Fruit fly (Drosophila melanogaster) whole organism, embryonic: ENCODE measurements around the gene CrebB.

Experiments used
- Adf1 ChIP-seq: fragments of 200-800 bp; sonication (Bioruptor generic); IDR thresholded peaks from 2 replicates; pipeline ENCODE4 v1.3.6; 2022; ENCODE audit warnings: missing biosample characterization, missing genetic modification characterization
- Asciz ChIP-seq: fragments of 200-800 bp; sonication (Bioruptor generic); optimal IDR thresholded peaks from 2 replicates; lab custom pipeline; 2017; ENCODE audit warnings: missing biosample characterization, mild to moderate bottlenecking, missing genetic modification characterization, missing genetic modification reagents
- Atf3 ChIP-seq: fragments of 200-800 bp; sonication (Bioruptor generic); optimal IDR thresholded peaks from 3 replicates; lab custom pipeline; 2016; ENCODE audit warnings: missing biosample characterization, missing genetic modification characterization
- BtbVII ChIP-seq: fragments of 200-800 bp; sonication (Bioruptor generic); optimal IDR thresholded peaks from 3 replicates; lab custom pipeline; 2017; ENCODE audit warnings: missing biosample characterization, mild to moderate bottlenecking, missing genetic modification characterization
- CG10543 ChIP-seq: fragments of 200-800 bp; sonication (Bioruptor generic); optimal IDR thresholded peaks from 3 replicates; lab custom pipeline; 2017; ENCODE audit warnings: missing biosample characterization, mild to moderate bottlenecking, missing genetic modification characterization, moderate library complexity
- CG12659 ChIP-seq: fragments of 200-800 bp; sonication (Bioruptor generic); optimal IDR thresholded peaks from 3 replicates; lab custom pipeline; 2017; ENCODE audit warnings: mild to moderate bottlenecking, missing biosample characterization, missing genetic modification reagents, missing genetic modification characterization
- CG13296 ChIP-seq: fragments of 200-800 bp; sonication (Bioruptor generic); optimal IDR thresholded peaks from 3 replicates; lab custom pipeline; 2018; ENCODE audit warnings: missing biosample characterization, mild to moderate bottlenecking, missing genetic modification characterization
- CG17361 ChIP-seq: fragments of 200-800 bp; sonication (Bioruptor generic); IDR thresholded peaks from 3 replicates; pipeline ENCODE4 v1.3.6; 2022; ENCODE audit warnings: missing biosample characterization, missing genetic modification characterization
- CG17802 ChIP-seq: fragments of 200-800 bp; sonication (Bioruptor generic); optimal IDR thresholded peaks from 2 replicates; lab custom pipeline; 2018; ENCODE audit warnings: missing biosample characterization, mild to moderate bottlenecking, missing genetic modification characterization, moderate library complexity
- CG2116 ChIP-seq: fragments of 200-800 bp; sonication (Bioruptor generic); optimal IDR thresholded peaks from 3 replicates; lab custom pipeline; 2018; ENCODE audit warnings: missing biosample characterization, mild to moderate bottlenecking, missing genetic modification characterization
- CG34224 ChIP-seq: fragments of 200-800 bp; sonication (Bioruptor generic); IDR thresholded peaks from 3 replicates; pipeline ENCODE4 v1.3.6; 2022; ENCODE audit warnings: missing biosample characterization, missing genetic modification characterization; ENCODE audit not compliant: partially characterized antibody
- CG5245 ChIP-seq: fragments of 200-800 bp; sonication (Bioruptor generic); optimal IDR thresholded peaks from 3 replicates; lab custom pipeline; 2016; ENCODE audit warnings: missing biosample characterization, missing genetic modification characterization
- CG6175 ChIP-seq: fragments of 200-800 bp; sonication (Bioruptor generic); IDR thresholded peaks from 3 replicates; pipeline ENCODE4 v1.3.6; 2022; ENCODE audit warnings: missing biosample characterization, missing genetic modification characterization
- CG6689 ChIP-seq: fragments of 200-800 bp; sonication (Bioruptor generic); IDR thresholded peaks from 2 replicates; pipeline ENCODE4 v1.3.6; 2022; ENCODE audit warnings: missing biosample characterization, missing genetic modification characterization
- CG7745 ChIP-seq: fragments of 200-800 bp; sonication (Bioruptor generic); optimal IDR thresholded peaks from 2 replicates; lab custom pipeline; 2018; ENCODE audit warnings: missing biosample characterization, mild to moderate bottlenecking, missing genetic modification characterization, moderate library complexity
- CG7786 ChIP-seq: fragments of 200-800 bp; sonication (Bioruptor generic); optimal IDR thresholded peaks from 2 replicates; lab custom pipeline; 2016; ENCODE audit warnings: missing biosample characterization, missing genetic modification characterization
- CG7839 ChIP-seq: fragments of 200-800 bp; sonication (Bioruptor generic); optimal IDR thresholded peaks from 3 replicates; lab custom pipeline; 2018; ENCODE audit warnings: missing biosample characterization, mild to moderate bottlenecking, missing genetic modification characterization, moderate library complexity
- Deaf1 ChIP-seq: fragments of 200-800 bp; optimal IDR thresholded peaks from 3 replicates; lab custom pipeline; 2019; ENCODE audit warnings: missing biosample characterization, mild to moderate bottlenecking, missing genetic modification characterization, moderate library complexity
- E2f1 ChIP-seq: fragments of 200-800 bp; sonication (Bioruptor generic); IDR thresholded peaks from 2 replicates; pipeline ENCODE4 v1.3.6; 2022; ENCODE audit warnings: missing biosample characterization, missing genetic modification characterization
- Gug ChIP-seq: fragments of 200-800 bp; sonication (Bioruptor generic); IDR thresholded peaks from 4 replicates; pipeline ENCODE4 v1.3.6; 2022; ENCODE audit warnings: missing biosample characterization, missing genetic modification characterization
- Hey ChIP-seq: fragments of 200-800 bp; sonication (Bioruptor generic); optimal IDR thresholded peaks from 3 replicates; lab custom pipeline; 2018; ENCODE audit warnings: missing biosample characterization, mild to moderate bottlenecking, missing genetic modification characterization
- Hr78 ChIP-seq, 2 experiments: fragments of 200-800 bp in 1 of 2; fragments of >200 bp in 1 of 2; sonication (Bioruptor generic) in 1 of 2; optimal IDR thresholded peaks; 2 replicates each; lab custom pipeline; 2017 to 2019; ENCODE audit warnings: missing biosample characterization in 2 of 2, missing genetic modification characterization in 2 of 2, mild to moderate bottlenecking in 1 of 2, moderate library complexity in 1 of 2
- Meics ChIP-seq: fragments of 200-800 bp; sonication (Bioruptor generic); optimal IDR thresholded peaks from 2 replicates; lab custom pipeline; 2017; ENCODE audit warnings: missing biosample characterization, mild to moderate bottlenecking, missing genetic modification characterization
- Mrtf ChIP-seq: fragments of 200-800 bp; sonication (Bioruptor generic); IDR thresholded peaks from 3 replicates; pipeline ENCODE4 v1.3.6; 2022; ENCODE audit warnings: missing biosample characterization, missing genetic modification characterization
- Optix ChIP-seq: fragments of 200-800 bp; sonication (Bioruptor generic); IDR thresholded peaks from 3 replicates; pipeline ENCODE4 v1.3.6; 2022; ENCODE audit warnings: missing biosample characterization, missing genetic modification characterization
- Rfx ChIP-seq: fragments of 200-800 bp; sonication (Bioruptor generic); IDR thresholded peaks from 2 replicates; pipeline ENCODE4 v1.3.6; 2022; ENCODE audit warnings: missing biosample characterization, missing genetic modification characterization
- btn ChIP-seq: fragments of 200-800 bp; sonication (Bioruptor generic); optimal IDR thresholded peaks from 2 replicates; lab custom pipeline; 2016; ENCODE audit warnings: missing biosample characterization, missing genetic modification characterization
- cg ChIP-seq: fragments of 200-800 bp; sonication (Bioruptor generic); optimal IDR thresholded peaks from 3 replicates; lab custom pipeline; 2019; ENCODE audit warnings: missing biosample characterization, mild to moderate bottlenecking, missing genetic modification characterization, moderate library complexity
- chif ChIP-seq, 2 experiments: fragments of 200-800 bp; sonication (Bioruptor generic); optimal IDR thresholded peaks; 3 replicates each; lab custom pipeline; 2016; ENCODE audit warnings: missing biosample characterization in 2 of 2, missing genetic modification characterization in 2 of 2
- corto ChIP-seq: fragments of 200-800 bp; sonication (Bioruptor generic); optimal IDR thresholded peaks from 2 replicates; lab custom pipeline; 2016; ENCODE audit warnings: missing biosample characterization, mild to moderate bottlenecking, missing genetic modification characterization, moderate library complexity
- danr ChIP-seq: fragments of 200-800 bp; sonication (Bioruptor generic); IDR thresholded peaks from 2 replicates; pipeline ENCODE4 v1.3.6; 2022; ENCODE audit warnings: missing biosample characterization, missing genetic modification characterization
- fd3F ChIP-seq: fragments of 200-800 bp; sonication (Bioruptor generic); optimal IDR thresholded peaks from 2 replicates; lab custom pipeline; 2018; ENCODE audit warnings: missing biosample characterization, mild to moderate bottlenecking, missing genetic modification characterization, moderate library complexity
- fd96Cb ChIP-seq: fragments of 200-800 bp; sonication (Bioruptor generic); optimal IDR thresholded peaks from 2 replicates; lab custom pipeline; 2018; ENCODE audit warnings: missing biosample characterization, mild to moderate bottlenecking, missing genetic modification characterization, moderate library complexity
- gfzf ChIP-seq: fragments of 200-800 bp; sonication (Bioruptor generic); optimal IDR thresholded peaks from 2 replicates; lab custom pipeline; 2016; ENCODE audit warnings: missing biosample characterization, mild to moderate bottlenecking, missing genetic modification characterization, moderate library complexity
- grau ChIP-seq: fragments of 200-800 bp; optimal IDR thresholded peaks from 3 replicates; lab custom pipeline; 2019; ENCODE audit warnings: missing biosample characterization, mild to moderate bottlenecking, missing genetic modification characterization, moderate library complexity
- grn ChIP-seq: fragments of 200-800 bp; sonication (Bioruptor generic); optimal IDR thresholded peaks from 3 replicates; lab custom pipeline; 2017; ENCODE audit warnings: missing biosample characterization, missing genetic modification characterization
- gsb ChIP-seq: fragments of 200-800 bp; sonication (Bioruptor generic); IDR thresholded peaks from 2 replicates; pipeline ENCODE4 v1.3.6; 2022; ENCODE audit warnings: missing biosample characterization, missing genetic modification characterization
- hbn ChIP-seq: fragments of 200-800 bp; sonication (Bioruptor generic); IDR thresholded peaks from 2 replicates; pipeline ENCODE4 v1.3.6; 2022; ENCODE audit warnings: missing biosample characterization, missing genetic modification characterization; ENCODE audit not compliant: partially characterized antibody
- ind ChIP-seq: fragments of 200-800 bp; sonication (Bioruptor generic); optimal IDR thresholded peaks from 3 replicates; lab custom pipeline; 2016; ENCODE audit warnings: missing biosample characterization, missing genetic modification characterization
- lola ChIP-seq, 3 experiments: fragments of >200 bp in 2 of 3; fragments of 200-800 bp in 1 of 3; sonication (Bioruptor generic) in 1 of 3; optimal IDR thresholded peaks; 2 replicates each; lab custom pipeline; 2017 to 2019; ENCODE audit warnings: missing biosample characterization in 3 of 3, missing genetic modification characterization in 3 of 3, mild to moderate bottlenecking in 1 of 3, moderate library complexity in 1 of 3
- pan ChIP-seq, 4 experiments: fragments of >200 bp in 3 of 4; fragments of 200-800 bp in 1 of 4; sonication (Bioruptor generic) in 1 of 4; optimal IDR thresholded peaks in 3 of 4; IDR thresholded peaks in 1 of 4; 2 replicates each; pipeline versions ENCODE4 v1.3.6 to Lab custom; 2017 to 2022; ENCODE audit warnings: missing biosample characterization in 2 of 4, missing genetic modification characterization in 2 of 4, mixed read lengths in 1 of 4
- pita ChIP-seq: fragments of 200-800 bp; sonication (Bioruptor generic); optimal IDR thresholded peaks from 2 replicates; lab custom pipeline; 2017; ENCODE audit warnings: missing biosample characterization, mild to moderate bottlenecking, missing genetic modification characterization
- pum ChIP-seq: fragments of 200-800 bp; sonication (Bioruptor generic); optimal IDR thresholded peaks from 2 replicates; lab custom pipeline; 2016; ENCODE audit warnings: missing biosample characterization, missing genetic modification characterization
- ranshi ChIP-seq: fragments of 200-800 bp; sonication (Bioruptor generic); IDR thresholded peaks from 2 replicates; pipeline ENCODE4 v1.3.6; 2022; ENCODE audit warnings: missing biosample characterization, missing genetic modification characterization
- sens-2 ChIP-seq: fragments of 200-800 bp; sonication (Bioruptor generic); IDR thresholded peaks from 2 replicates; pipeline ENCODE4 v1.3.6; 2022; ENCODE audit warnings: missing biosample characterization, missing genetic modification characterization
- sisA ChIP-seq: fragments of 200-800 bp; sonication (Bioruptor generic); IDR thresholded peaks from 2 replicates; pipeline ENCODE4 v1.3.6; 2022; ENCODE audit warnings: missing biosample characterization, missing genetic modification characterization
- tin ChIP-seq: fragments of 200-800 bp; sonication (Bioruptor generic); optimal IDR thresholded peaks from 3 replicates; lab custom pipeline; 2016; ENCODE audit warnings: missing biosample characterization, missing genetic modification characterization

Gene CrebB

dm6 chrX:18366033-18366850, at the start of gene CrebB (continued):
- TF ChIP-seq danr (no peak), fd3F (GFP tag; lab: Kevin White, UChicago) (no peak), Rfx (GFP tag; lab: Robert Waterston, UW) (peak; percentile 82), CG34224 (peak; percentile 49; the same call in 2 of the 3 replicates), Hey (no peak), Hr78 (GFP tag; optimal IDR thresholded peaks at IDR 0.05; lab: Kevin White, UChicago) (peak in 1 of 2 experiments; percentile 91), sisA (GFP tag; lab: Robert Waterston, UW) (no peak; the same call in 1 of the 2 replicates), CG13296 (GFP tag; lab: Kevin White, UChicago) (no peak), Mrtf (GFP tag; lab: Robert Waterston, UW) (0 out of 3 replicates have a peak, but pooled peaks have one; percentile 33), btn (GFP tag; lab: Kevin White, UChicago) (no peak), gfzf (no peak), Asciz (GFP tag; lab: Kevin White, UChicago) (peak; percentile 12), pum (GFP tag; lab: Kevin White, UChicago) (peak; percentile 16), CG7786 (GFP tag; lab: Kevin White, UChicago) (peak; percentile 39), CG5245 (GFP tag; lab: Kevin White, UChicago) (no peak), hbn (no peak), Deaf1 (tag; lab: Kevin White, UChicago) (peak; percentile 47), lola (GFP tag; optimal IDR thresholded peaks at IDR 0.05; lab: Kevin White, UChicago) (peak in 1 of 3 experiments; percentile 35), CG6689 (GFP tag; lab: Robert Waterston, UW) (peak; percentile 69), CG17802 (tag; lab: Kevin White, UChicago) (no peak), corto (GFP tag; lab: Kevin White, UChicago) (peak; percentile 25), BtbVII (GFP tag; lab: Kevin White, UChicago) (peak; percentile 81), sens-2 (no peak), Meics (GFP tag; lab: Kevin White, UChicago) (peak; percentile 18), ranshi (GFP tag; lab: Robert Waterston, UW) (no peak), CG17361 (no peak), CG7839 (peak; percentile 34), E2f1 (peak; percentile 57), grn (GFP tag; lab: Kevin White, UChicago) (peak; percentile 74), Adf1 (GFP tag; lab: Robert Waterston, UW) (peak; percentile 98), Gug (peak; percentile 17; the same call in 1 of the 4 replicates), CG10543 (GFP tag; lab: Kevin White, UChicago) (peak; percentile 97), tin (GFP tag; lab: Kevin White, UChicago) (no peak), CG6175 (GFP tag; lab: Robert Waterston, UW) (peak; percentile 22; the same call in 1 of the 3 replicates), Atf3 (GFP tag; lab: Kevin White, UChicago) (no peak), gsb (0 out of 2 replicates have a peak, but pooled peaks have one; percentile 33), fd96Cb (tag; lab: Kevin White, UChicago) (no peak), CG2116 (GFP tag; lab: Kevin White, UChicago) (no peak), cg (GFP tag; lab: Kevin White, UChicago) (peak; percentile 85), pan (optimal IDR thresholded peaks at IDR 0.05; lab: Kevin White, UChicago) (no peak), pan (GFP tag; optimal IDR thresholded peaks at IDR 0.05 in 1 of 2, IDR thresholded peaks at IDR 0.05 in 1 of 2) (peak in 1 of 2 experiments; percentile 72), CG7745 (tag; lab: Kevin White, UChicago) (no peak), chif (GFP tag; optimal IDR thresholded peaks at IDR 0.05; lab: Kevin White, UChicago) (no peak), grau (tag; lab: Kevin White, UChicago) (peak; percentile 15), ind (GFP tag; lab: Kevin White, UChicago) (peak; percentile 7), pita (no peak), CG12659 (peak; percentile 22), Optix (GFP tag; lab: Robert Waterston, UW) (0 out of 3 replicates have a peak, but pooled peaks have one; percentile 23)
